Fruit fly (Drosophila melanogaster) whole organism, embryonic: ENCODE results near the gene tutl.

Experiments used
- CG3838 ChIP-seq: fragments of 200-800 bp; sonication (Bioruptor generic); optimal IDR thresholded peaks from 3 replicates; lab custom pipeline; 2016; ENCODE audit warnings: missing biosample characterization, missing genetic modification characterization
- eyg ChIP-seq: fragments of 200-800 bp; sonication (Bioruptor generic); optimal IDR thresholded peaks from 3 replicates; lab custom pipeline; 2016; ENCODE audit warnings: missing biosample characterization, missing genetic modification characterization

- TF ChIP-seq CG3838 (no peak), eyg (GFP tag; lab: Kevin White, UChicago) (peak; percentile 65)
Observed at dm6 chr2L:4332962-4333757, 50.2 kb downstream of the tutl start.
